Worm (Caenorhabditis elegans) whole organism, L1 larva: Measurements from ENCODE around the gene Y53C12A.8.

Experiments
- C04F5.9 ChIP-seq: sonication (generic microtip); optimal IDR thresholded peaks from 2 replicates; lab custom pipeline; 2016; ENCODE audit warnings: missing genetic modification characterization, missing compliant biosample characterization
- C34B4.2 ChIP-seq: sonication (generic microtip); optimal IDR thresholded peaks from 2 replicates; lab custom pipeline; 2017; ENCODE audit warnings: mild to moderate bottlenecking, missing genetic modification characterization, missing compliant biosample characterization
- Y116A8C.19 ChIP-seq: sonication (generic microtip); optimal IDR thresholded peaks from 2 replicates; lab custom pipeline; 2016; ENCODE audit warnings: missing compliant biosample characterization, missing genetic modification characterization, borderline replicate concordance
- aha-1 ChIP-seq: fragments of 150-350 bp; optimal IDR thresholded peaks from 2 replicates; lab custom pipeline; 2014; ENCODE audit warnings: missing biosample characterization, missing genetic modification characterization
- blmp-1 ChIP-seq: fragments of 150-350 bp; optimal IDR thresholded peaks from 2 replicates; lab custom pipeline; 2014; ENCODE audit warnings: missing biosample characterization, missing genetic modification characterization
- ceh-63 ChIP-seq: fragments of 200-800 bp; sonication (Bioruptor generic); optimal IDR thresholded peaks from 2 replicates; lab custom pipeline; 2018; ENCODE audit warnings: mild to moderate bottlenecking, missing genetic modification characterization, missing compliant biosample characterization
- efl-1 ChIP-seq, 4 experiments: fragments of 150-350 bp; optimal IDR thresholded peaks in 3 of 4; peaks in 1 of 4; 1 replicate in 1 of 4; 2 replicates in 3 of 4; lab custom pipeline; 2014; ENCODE audit warnings: missing biosample characterization in 2 of 4, missing genetic modification characterization in 2 of 4, missing genetic modification reagents in 2 of 4
- egl-13 ChIP-seq: sonication (generic microtip); optimal IDR thresholded peaks from 2 replicates; lab custom pipeline; 2016; ENCODE audit warnings: missing genotype, missing genetic modification reagents, missing genetic modification characterization, missing compliant biosample characterization
- egl-27 ChIP-seq, 2 experiments: fragments of 150-350 bp in 1 of 2; sonication (generic microtip); optimal IDR thresholded peaks; 3 replicates each; lab custom pipeline; 2017 to 2018; ENCODE audit warnings: missing biosample characterization in 2 of 2, missing genetic modification characterization in 2 of 2, missing genetic modification reagents in 2 of 2
- fkh-4 ChIP-seq: sonication (generic microtip); optimal IDR thresholded peaks from 2 replicates; lab custom pipeline; 2016; ENCODE audit warnings: missing compliant biosample characterization, missing genetic modification characterization, borderline replicate concordance
- fos-1 ChIP-seq: fragments of 150-350 bp; optimal IDR thresholded peaks from 2 replicates; lab custom pipeline; 2014; ENCODE audit warnings: missing biosample characterization, missing genetic modification characterization
- hlh-4 ChIP-seq: sonication (generic microtip); optimal IDR thresholded peaks from 2 replicates; lab custom pipeline; 2016; ENCODE audit warnings: mild to moderate bottlenecking, missing genetic modification characterization, missing compliant biosample characterization
- hpl-2 ChIP-seq: fragments of 150-350 bp; optimal IDR thresholded peaks from 2 replicates; lab custom pipeline; 2014; ENCODE audit warnings: missing biosample characterization, missing genetic modification reagents, missing genetic modification characterization
- irx-1 ChIP-seq: sonication (generic microtip); optimal IDR thresholded peaks from 2 replicates; lab custom pipeline; 2016; ENCODE audit warnings: missing genetic modification characterization, missing compliant biosample characterization
- isw-1 ChIP-seq: fragments of 200-800 bp; sonication (Bioruptor generic); IDR thresholded peaks from 2 replicates; pipeline ENCODE4 v1.3.6; 2022; ENCODE audit warnings: missing genetic modification characterization, missing compliant biosample characterization
- jun-1 ChIP-seq: fragments of 150-350 bp; optimal IDR thresholded peaks from 2 replicates; lab custom pipeline; 2014; ENCODE audit warnings: missing biosample characterization, missing genetic modification reagents, missing genetic modification characterization
- lin-13 ChIP-seq: fragments of 150-350 bp; optimal IDR thresholded peaks from 2 replicates; lab custom pipeline; 2014; ENCODE audit warnings: missing biosample characterization, missing genetic modification reagents, missing genetic modification characterization
- lin-14 ChIP-seq: fragments of 200-800 bp; sonication (Bioruptor generic); optimal IDR thresholded peaks from 2 replicates; lab custom pipeline; 2018; ENCODE audit warnings: mild to moderate bottlenecking, missing genetic modification characterization, moderate library complexity, missing compliant biosample characterization
- lin-15B ChIP-seq: fragments of 150-350 bp; sonication (generic microtip); optimal IDR thresholded peaks from 3 replicates; lab custom pipeline; 2014; ENCODE audit warnings: missing biosample characterization, missing genetic modification characterization
- lin-35 ChIP-seq, 2 experiments: fragments of 150-350 bp; optimal IDR thresholded peaks; 2 replicates each; lab custom pipeline; 2014; ENCODE audit warnings: missing biosample characterization in 2 of 2, missing genetic modification characterization in 2 of 2, missing genetic modification reagents in 2 of 2
- lsy-2 ChIP-seq, 2 experiments: fragments of 150-350 bp; optimal IDR thresholded peaks; 2 replicates each; lab custom pipeline; 2014; ENCODE audit warnings: missing biosample characterization in 2 of 2, missing genetic modification characterization in 2 of 2
- mab-9 ChIP-seq: fragments of 200-800 bp; sonication (Bioruptor generic); IDR thresholded peaks from 2 replicates; pipeline ENCODE4 v1.3.6; 2022; ENCODE audit warnings: missing genetic modification reagents, missing genetic modification characterization, missing compliant biosample characterization
- mdl-1 ChIP-seq, 2 experiments: fragments of 150-350 bp; optimal IDR thresholded peaks; 2 replicates each; lab custom pipeline; 2014 to 2017; ENCODE audit warnings: missing biosample characterization in 2 of 2, missing genetic modification characterization in 2 of 2, inconsistent platforms in 1 of 2
- mep-1 ChIP-seq: fragments of 150-350 bp; optimal IDR thresholded peaks from 2 replicates; lab custom pipeline; 2014; ENCODE audit warnings: missing biosample characterization, missing genetic modification characterization
- nhr-11 ChIP-seq: fragments of 150-350 bp; optimal IDR thresholded peaks from 2 replicates; lab custom pipeline; 2014; ENCODE audit warnings: missing biosample characterization, missing genetic modification characterization
- nhr-12 ChIP-seq: sonication (generic microtip); optimal IDR thresholded peaks from 2 replicates; lab custom pipeline; 2017; ENCODE audit warnings: missing biosample characterization, missing genetic modification characterization
- nhr-19 ChIP-seq: fragments of 200-800 bp; sonication (Bioruptor generic); conservative IDR thresholded peaks from 2 replicates; pipeline ENCODE4 v1.3.6; 2022; ENCODE audit warnings: missing genetic modification characterization, missing compliant biosample characterization
- nhr-20 ChIP-seq: sonication (generic microtip); optimal IDR thresholded peaks from 2 replicates; lab custom pipeline; 2016; ENCODE audit warnings: mild to moderate bottlenecking, missing genetic modification characterization, missing compliant biosample characterization
- nhr-237 ChIP-seq: fragments of 150-350 bp; optimal IDR thresholded peaks from 2 replicates; lab custom pipeline; 2014; ENCODE audit warnings: missing biosample characterization, missing genetic modification characterization
- nhr-71 ChIP-seq: sonication (generic microtip); optimal IDR thresholded peaks from 2 replicates; lab custom pipeline; 2016; ENCODE audit warnings: mild to moderate bottlenecking, missing genetic modification characterization, moderate library complexity, missing compliant biosample characterization
- nhr-85 ChIP-seq: sonication (generic microtip); peaks from one replicate; lab custom pipeline; 2016; ENCODE audit warnings: missing genetic modification characterization, inconsistent platforms, missing compliant biosample characterization
- nhr-90 ChIP-seq: sonication (generic microtip); optimal IDR thresholded peaks from 2 replicates; lab custom pipeline; 2016; ENCODE audit warnings: mild to moderate bottlenecking, missing genetic modification characterization, missing compliant biosample characterization; ENCODE audit not compliant: poor library complexity
- pag-3 ChIP-seq: sonication (generic microtip); optimal IDR thresholded peaks from 2 replicates; lab custom pipeline; 2017; ENCODE audit warnings: missing genetic modification characterization, mild to moderate bottlenecking, missing compliant biosample characterization, antibody characterized with exemption, borderline replicate concordance; ENCODE audit not compliant: insufficient read depth
- pax-3 ChIP-seq: fragments of 200-800 bp; sonication (Bioruptor generic); optimal IDR thresholded peaks from 2 replicates; lab custom pipeline; 2018; ENCODE audit warnings: mild to moderate bottlenecking, missing genetic modification characterization, moderate library complexity, missing compliant biosample characterization
- rnt-1 ChIP-seq: sonication (generic microtip); optimal IDR thresholded peaks from 2 replicates; lab custom pipeline; 2016; ENCODE audit warnings: mild to moderate bottlenecking, missing genetic modification characterization, moderate library complexity, missing compliant biosample characterization
- skn-1 ChIP-seq: fragments of 150-350 bp; optimal IDR thresholded peaks from 2 replicates; lab custom pipeline; 2014; ENCODE audit warnings: missing biosample characterization, missing genetic modification characterization
- snpc-4 ChIP-seq: fragments of 150-350 bp; optimal IDR thresholded peaks from 2 replicates; lab custom pipeline; 2014; ENCODE audit warnings: missing biosample characterization, missing genetic modification characterization
- snu-23 ChIP-seq: sonication (generic microtip); optimal IDR thresholded peaks from 2 replicates; lab custom pipeline; 2016; ENCODE audit warnings: missing genetic modification characterization, missing compliant biosample characterization
- sup-37 ChIP-seq: fragments of 200-800 bp; sonication (Bioruptor generic); optimal IDR thresholded peaks from 2 replicates; lab custom pipeline; 2018; ENCODE audit warnings: mild to moderate bottlenecking, missing genetic modification characterization, missing compliant biosample characterization
- swsn-7 ChIP-seq: sonication (generic microtip); optimal IDR thresholded peaks from 2 replicates; lab custom pipeline; 2016; ENCODE audit warnings: missing genetic modification characterization, missing compliant biosample characterization
- unc-130 ChIP-seq: fragments of 150-350 bp; optimal IDR thresholded peaks from 2 replicates; lab custom pipeline; 2017; ENCODE audit warnings: missing biosample characterization, missing genetic modification characterization, inconsistent platforms
- unc-98 ChIP-seq: fragments of 200-800 bp; sonication (Bioruptor generic); IDR thresholded peaks from 2 replicates; pipeline ENCODE4 v1.3.6; 2022; ENCODE audit warnings: missing genetic modification characterization, missing compliant biosample characterization
- vab-15 ChIP-seq: sonication (generic microtip); optimal IDR thresholded peaks from 2 replicates; lab custom pipeline; 2017; ENCODE audit warnings: missing genotype, mild to moderate bottlenecking, missing genetic modification characterization, missing compliant biosample characterization
- xbp-1 ChIP-seq: sonication (generic microtip); optimal IDR thresholded peaks from 2 replicates; lab custom pipeline; 2016; ENCODE audit warnings: missing genetic modification characterization, missing compliant biosample characterization
- zag-1 ChIP-seq: fragments of 150-350 bp; optimal IDR thresholded peaks from 2 replicates; lab custom pipeline; 2014; ENCODE audit warnings: missing biosample characterization, missing genetic modification characterization
- zip-4 ChIP-seq: fragments of 200-800 bp; sonication (Bioruptor generic); optimal IDR thresholded peaks from 2 replicates; lab custom pipeline; 2018; ENCODE audit warnings: mild to moderate bottlenecking, missing genetic modification characterization, moderate library complexity, missing compliant biosample characterization
- ztf-11 ChIP-seq, 2 experiments: sonication (generic microtip); optimal IDR thresholded peaks; 2 replicates each; lab custom pipeline; 2016 to 2017; ENCODE audit warnings: missing genetic modification characterization in 2 of 2, missing biosample characterization in 1 of 2, missing compliant biosample characterization in 1 of 2
- ztf-4 ChIP-seq: fragments of 150-350 bp; optimal IDR thresholded peaks from 2 replicates; lab custom pipeline; 2014; ENCODE audit warnings: missing biosample characterization, missing genetic modification characterization

Gene Y53C12A.8

ce11 chrII:9690067-9690632, 10.1 kb downstream of the Y53C12A.8 start (continued):
- TF ChIP-seq zip-4 = no peak
- no peak for TF ChIP-seq skn-1 (tag; lab: Kevin White, UChicago)
- TF ChIP-seq Y116A8C.19 = no peak
- TF ChIP-seq ceh-63 (GFP tag; lab: Kevin White, UChicago) = no peak
- no peak for TF ChIP-seq egl-27 (tag; optimal IDR thresholded peaks at IDR 0.05; lab: Kevin White, UChicago)
- no peak for TF ChIP-seq mdl-1 (tag; optimal IDR thresholded peaks at IDR 0.05; lab: Kevin White, UChicago)
- TF ChIP-seq lsy-2 (tag; optimal IDR thresholded peaks at IDR 0.05; lab: Kevin White, UChicago) = peak in 1 of 2 experiments; percentile 30
- TF ChIP-seq C34B4.2 (tag; lab: Kevin White, UChicago) = no peak
- no peak for TF ChIP-seq C04F5.9
- no peak for TF ChIP-seq unc-98 (GFP tag; lab: Robert Waterston, UW)
- no peak for TF ChIP-seq vab-15 (tag; lab: Kevin White, UChicago)
- no peak for TF ChIP-seq pag-3 (tag; lab: Kevin White, UChicago)
- no peak for TF ChIP-seq nhr-85 (tag; lab: Kevin White, UChicago)
- TF ChIP-seq ztf-11 (tag; optimal IDR thresholded peaks at IDR 0.05; lab: Kevin White, UChicago) = no peak
- peak; percentile 9 for TF ChIP-seq irx-1 (tag; lab: Kevin White, UChicago)
- no peak for TF ChIP-seq aha-1
- TF ChIP-seq rnt-1 (tag; lab: Kevin White, UChicago) = no peak

DNA sequence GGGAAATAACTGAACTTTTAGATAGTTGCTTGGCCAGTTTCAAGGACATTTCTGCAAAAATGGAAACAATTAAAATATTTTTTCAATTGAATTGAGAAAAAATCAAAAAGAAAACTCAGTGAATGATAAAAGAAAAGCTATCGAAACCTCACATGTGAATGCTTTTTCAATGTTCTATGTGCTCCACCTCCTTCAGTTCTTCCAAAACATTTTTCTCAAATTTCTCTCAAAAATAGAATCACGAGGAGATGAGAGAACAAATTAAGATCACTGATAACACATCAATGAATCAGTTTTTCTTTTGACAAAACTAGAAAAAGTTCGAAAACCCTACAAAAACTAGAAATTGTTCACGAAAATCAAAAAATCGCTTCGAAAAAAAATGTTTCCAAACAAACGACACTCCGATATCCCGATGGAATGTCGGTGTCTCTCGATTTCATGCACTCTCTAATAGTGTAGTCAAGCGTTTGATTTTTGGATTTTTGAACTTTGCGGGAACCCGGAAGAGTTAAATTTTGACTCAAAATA, 13.5 kb downstream of the Y53C12A.8 start, which contains the start of gene ZK1320.9:
ZK1320.9 (minus strand) TSS at position 51 of the 531 bp plus-strand sequence.
- TF ChIP-seq nhr-11 (tag; lab: Kevin White, UChicago) (peak; percentile 3), skn-1 (tag; lab: Kevin White, UChicago) (peak; percentile 30), Y116A8C.19 (no peak), irx-1 (tag; lab: Kevin White, UChicago) (no peak), nhr-71 (tag; lab: Kevin White, UChicago) (peak; percentile 45), mdl-1 (tag; optimal IDR thresholded peaks at IDR 0.05; lab: Kevin White, UChicago) (no peak), nhr-12 (no peak), efl-1 (optimal IDR thresholded peaks at IDR 0.05; lab: Kevin White, UChicago) (peak; percentile 39 to 50), efl-1 (GFP tag; optimal IDR thresholded peaks at IDR 0.05 in 1 of 2; lab: Kevin White, UChicago) (peak; percentile 58 to 74), zag-1 (tag; lab: Kevin White, UChicago) (no peak), isw-1 (GFP tag; lab: Robert Waterston, UW) (no peak), lin-13 (GFP tag; lab: Kevin White, UChicago) (no peak), pag-3 (tag; lab: Kevin White, UChicago) (no peak), swsn-7 (tag; lab: Kevin White, UChicago) (peak; percentile 24), ztf-4 (tag; lab: Kevin White, UChicago) (no peak), mep-1 (tag; lab: Kevin White, UChicago) (peak; percentile 67), xbp-1 (peak; percentile 24), unc-130 (tag; lab: Kevin White, UChicago) (no peak), ceh-63 (GFP tag; lab: Kevin White, UChicago) (no peak), lin-14 (GFP tag; lab: Kevin White, UChicago) (peak; percentile 50), blmp-1 (tag; lab: Kevin White, UChicago) (peak; percentile 10), fos-1 (tag; lab: Kevin White, UChicago) (no peak), hpl-2 (GFP tag; lab: Kevin White, UChicago) (no peak), nhr-20 (tag; lab: Kevin White, UChicago) (peak; percentile 83), nhr-90 (tag; lab: Kevin White, UChicago) (no peak), hlh-4 (tag; lab: Kevin White, UChicago) (no peak), C04F5.9 (no peak), nhr-237 (tag; lab: Kevin White, UChicago) (peak; percentile 0), lin-15B (tag; lab: Kevin White, UChicago) (peak; percentile 7), snpc-4 (no peak), pax-3 (no peak), mab-9 (GFP tag; lab: Robert Waterston, UW) (no peak), egl-13 (no peak), lin-35 (GFP tag; optimal IDR thresholded peaks at IDR 0.05; lab: Kevin White, UChicago) (peak; percentile 40 to 48), zip-4 (no peak), nhr-85 (tag; lab: Kevin White, UChicago) (no peak), sup-37 (GFP tag; lab: Kevin White, UChicago) (no peak), fkh-4 (no peak), jun-1 (tag; lab: Kevin White, UChicago) (no peak), nhr-19 (GFP tag; lab: Robert Waterston, UW) (peak; percentile 32; the same call in 1 of the 2 replicates), unc-98 (GFP tag; lab: Robert Waterston, UW) (no peak), snu-23 (GFP tag; lab: Kevin White, UChicago) (peak; percentile 44)
